Fruit fly (Drosophila melanogaster): Measurements from ENCODE around the gene dikar.

dm6 chr3L:6783403-6783802, 40.4 kb upstream of the dikar start:
- TF ChIP-seq Met (GFP tag; optimal IDR thresholded peaks at IDR 0.05), result no peak
- TF ChIP-seq Blimp-1 (GFP tag; optimal IDR thresholded peaks at IDR 0.05), result no peak
- no peak for TF ChIP-seq vri (GFP tag; optimal IDR thresholded peaks at IDR 0.05)
- no peak for TF ChIP-seq CG1621 (tag; optimal IDR thresholded peaks at IDR 0.05)
- TF ChIP-seq Sox102F (GFP tag; optimal IDR thresholded peaks at IDR 0.05), result no peak
- no peak for TF ChIP-seq topi (GFP tag; optimal IDR thresholded peaks at IDR 0.05)
- no peak for TF ChIP-seq CG15336 (GFP tag; IDR thresholded peaks at IDR 0.05)
- TF ChIP-seq CG8119 (GFP tag; IDR thresholded peaks at IDR 0.05), result no peak
- TF ChIP-seq Ets21C (GFP tag; optimal IDR thresholded peaks at IDR 0.05), result no peak
- TF ChIP-seq CG6854 (GFP tag; optimal IDR thresholded peaks at IDR 0.05), result no peak
